Fruit fly (Drosophila melanogaster) whole organism, wandering third instar larva: ENCODE data around the gene eIF4A.

ENCODE experiments used
- CG32264 ChIP-seq: fragments of 200-800 bp; sonication (Bioruptor generic); optimal IDR thresholded peaks from 2 replicates; lab custom pipeline; 2016; ENCODE audit warnings: missing biosample characterization, missing genetic modification characterization
- Mio ChIP-seq: sonication (Bioruptor generic); optimal IDR thresholded peaks from 2 replicates; lab custom pipeline; 2016; ENCODE audit warnings: missing biosample characterization, missing genetic modification characterization
- Myc ChIP-seq: fragments of >200 bp; optimal IDR thresholded peaks from 2 replicates; lab custom pipeline; 2017
- Rel ChIP-seq, 2 experiments: fragments of 200-800 bp; sonication (Bioruptor generic) in 1 of 2; optimal IDR thresholded peaks; 2 replicates in 1 of 2; 3 replicates in 1 of 2; lab custom pipeline; 2016 to 2019; ENCODE audit warnings: mild to moderate bottlenecking in 2 of 2, missing biosample characterization in 2 of 2, missing genetic modification characterization in 2 of 2, moderate library complexity in 1 of 2
- Vsx2 ChIP-seq: fragments of 200-300, 225-300 bp; sonication (Bioruptor generic); optimal IDR thresholded peaks from 2 replicates; lab custom pipeline; 2018; ENCODE audit warnings: missing biosample characterization, missing genetic modification characterization; ENCODE audit not compliant: partially characterized antibody
- dl ChIP-seq, 2 experiments: fragments of 175-275, 200-275 bp in 1 of 2; fragments of 200-275 bp in 1 of 2; sonication (Bioruptor generic); optimal IDR thresholded peaks; lab custom pipeline; 2018; ENCODE audit warnings: mild to moderate bottlenecking in 2 of 2, missing biosample characterization in 2 of 2, missing genetic modification characterization in 2 of 2, moderate library complexity in 2 of 2; ENCODE audit not compliant: partially characterized antibody in 2 of 2, insufficient read depth in 1 of 2
- dmrt93B ChIP-seq: fragments of 200-800 bp; sonication (Bioruptor generic); optimal IDR thresholded peaks from 2 replicates; lab custom pipeline; 2018; ENCODE audit warnings: missing biosample characterization, mild to moderate bottlenecking, missing genetic modification characterization
- fru ChIP-seq: fragments of 200-800 bp; sonication (Bioruptor generic); optimal IDR thresholded peaks from 3 replicates; lab custom pipeline; 2016; ENCODE audit warnings: missing biosample characterization, mild to moderate bottlenecking, missing genetic modification characterization
- lola ChIP-seq: fragments of >200 bp; optimal IDR thresholded peaks from 2 replicates; lab custom pipeline; 2017; ENCODE audit warnings: missing biosample characterization, missing genetic modification characterization
- pan ChIP-seq: fragments of >200 bp; optimal IDR thresholded peaks from 2 replicates; lab custom pipeline; 2017

DNA sequence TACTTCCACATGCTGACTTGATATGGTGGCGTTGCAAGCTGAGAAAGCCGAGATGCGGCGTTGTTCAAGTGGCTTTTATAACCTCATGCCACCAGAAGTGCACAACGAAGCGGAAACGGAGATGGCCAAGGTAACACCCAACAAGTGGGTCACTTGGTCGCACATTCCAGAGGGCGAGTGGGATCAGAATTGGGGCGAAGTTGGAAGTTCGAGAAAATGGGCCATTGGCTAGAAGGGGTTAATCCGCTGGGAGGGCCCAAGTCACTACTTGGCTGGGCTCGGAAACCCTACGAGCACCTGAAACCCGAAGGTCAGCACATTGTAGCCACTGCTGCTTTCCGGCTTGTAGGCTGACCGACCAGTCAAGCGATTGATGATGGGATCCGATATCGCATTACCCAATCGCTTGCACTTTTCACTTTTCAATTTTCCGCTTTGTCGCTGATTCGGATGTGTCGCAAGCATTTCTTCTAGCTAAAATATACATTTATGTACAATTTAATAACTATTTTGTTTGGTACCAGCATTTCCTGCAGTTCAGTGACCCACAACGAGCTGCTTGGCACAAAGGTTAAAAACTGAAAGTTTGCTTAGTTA lies 22.9 kb upstream of the eIF4A start, which contains the start of gene Vm26Ac:
- TF ChIP-seq dl (GFP tag; optimal IDR thresholded peaks at IDR 0.05; lab: Kevin White, UChicago; ENCODE audit: insufficient read depth in 1 of 2, partially characterized antibody in 2 of 2) (no peak), lola (GFP tag; lab: Kevin White, UChicago) (no peak), CG32264 (no peak), Rel (GFP tag; optimal IDR thresholded peaks at IDR 0.05; lab: Kevin White, UChicago) (no peak), Rel (tag; optimal IDR thresholded peaks at IDR 0.05; lab: Kevin White, UChicago) (no peak), Mio (GFP tag; lab: Kevin White, UChicago) (no peak), fru (GFP tag; lab: Kevin White, UChicago) (no peak), Myc (no peak), Vsx2 (GFP tag; lab: Kevin White, UChicago) (no peak), pan (lab: Kevin White, UChicago) (no peak), dmrt93B (GFP tag; lab: Kevin White, UChicago) (no peak)
